Worm (Caenorhabditis elegans) whole organism, early embryonic: ENCODE results near the gene rsp-3.

ENCODE experiments used
- aly-1 ChIP-seq: sonication (generic microtip); optimal IDR thresholded peaks from 2 replicates; lab custom pipeline; 2016; ENCODE audit warnings: missing genetic modification characterization, missing compliant biosample characterization
- ceh-36 ChIP-seq: sonication (generic microtip); optimal IDR thresholded peaks from 2 replicates; lab custom pipeline; 2016; ENCODE audit warnings: missing genetic modification characterization, inconsistent platforms, missing compliant biosample characterization
- hmg-4 ChIP-seq: fragments of 200-800 bp; sonication (Bioruptor generic); optimal IDR thresholded peaks from 2 replicates; lab custom pipeline; 2018; ENCODE audit warnings: mild to moderate bottlenecking, missing genetic modification characterization, missing compliant biosample characterization
- tbx-11 ChIP-seq: fragments of 200-800 bp; sonication (Bioruptor generic); IDR thresholded peaks from 2 replicates; pipeline ENCODE4 v1.3.6; 2022; ENCODE audit warnings: missing genetic modification characterization, missing compliant biosample characterization

DNA sequence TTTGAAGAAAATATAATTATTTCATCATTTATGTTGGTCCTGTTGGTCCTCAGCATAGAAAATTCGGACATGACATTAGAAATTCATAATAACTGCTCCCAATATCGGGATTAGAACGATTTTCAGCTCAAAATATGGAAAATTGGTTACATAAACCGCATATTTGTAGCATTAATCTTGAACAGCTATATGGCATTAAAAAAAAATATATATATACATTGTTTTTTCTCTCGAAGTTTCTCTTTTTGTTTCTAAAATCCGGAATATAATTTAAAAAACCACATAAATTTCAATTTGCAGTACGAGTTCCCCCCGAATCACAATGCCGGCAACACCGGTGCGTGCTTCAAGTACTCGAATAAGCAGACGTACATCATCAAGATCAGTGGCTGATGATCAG, 26.5 kb upstream of the rsp-3 start, which contains the start of gene ssl-1:
- TF ChIP-seq ceh-36 (tag; lab: Kevin White, UChicago), result no peak
- no peak for TF ChIP-seq aly-1 (tag; lab: Kevin White, UChicago)
- no peak for TF ChIP-seq tbx-11 (GFP tag; lab: Robert Waterston, UW)
- TF ChIP-seq hmg-4, result no peak
